Worm (Caenorhabditis elegans) whole organism, late embryonic: ENCODE data around the gene pcyt-1.

Experiments
- F13H6.1 ChIP-seq: sonication (generic microtip); optimal IDR thresholded peaks from 2 replicates; lab custom pipeline; 2016; ENCODE audit warnings: missing genetic modification characterization, missing compliant biosample characterization
- ceh-19 ChIP-seq: fragments of 200-800 bp; sonication (Bioruptor generic); optimal IDR thresholded peaks from 2 replicates; lab custom pipeline; 2018; ENCODE audit warnings: mild to moderate bottlenecking, missing genetic modification characterization, missing compliant biosample characterization
- ceh-9 ChIP-seq: sonication (generic microtip); optimal IDR thresholded peaks from 2 replicates; lab custom pipeline; 2016; ENCODE audit warnings: mild to moderate bottlenecking, missing genetic modification characterization, inconsistent platforms, missing compliant biosample characterization
- hlh-6 ChIP-seq: sonication (generic microtip); optimal IDR thresholded peaks from 2 replicates; lab custom pipeline; 2016; ENCODE audit warnings: missing genotype, missing genetic modification characterization, missing compliant biosample characterization
- hlh-8 ChIP-seq: sonication (generic microtip); optimal IDR thresholded peaks from 2 replicates; lab custom pipeline; 2016; ENCODE audit warnings: missing genotype, missing genetic modification characterization, missing compliant biosample characterization
- nfya-1 ChIP-seq: sonication (generic microtip); optimal IDR thresholded peaks from 2 replicates; lab custom pipeline; 2017; ENCODE audit warnings: missing genetic modification characterization, mild to moderate bottlenecking, missing compliant biosample characterization, antibody characterized with exemption, moderate library complexity
- nhr-11 ChIP-seq: fragments of 150-350 bp; optimal IDR thresholded peaks from 2 replicates; lab custom pipeline; 2014; ENCODE audit warnings: missing biosample characterization, missing genetic modification characterization
- pax-1 ChIP-seq: fragments of 150-350 bp; optimal IDR thresholded peaks from 2 replicates; lab custom pipeline; 2014; ENCODE audit warnings: missing biosample characterization, missing genetic modification characterization
- pha-4 ChIP-seq: fragments of 150-350 bp; optimal IDR thresholded peaks from 2 replicates; lab custom pipeline; 2018; ENCODE audit warnings: missing biosample characterization, missing genetic modification reagents, missing genetic modification characterization
- pqm-1 ChIP-seq: sonication (generic microtip); optimal IDR thresholded peaks from 2 replicates; lab custom pipeline; 2016; ENCODE audit warnings: missing genetic modification characterization, missing compliant biosample characterization
- sox-4 ChIP-seq: sonication (generic microtip); optimal IDR thresholded peaks from 2 replicates; lab custom pipeline; 2017; ENCODE audit warnings: mild to moderate bottlenecking, missing genetic modification characterization, inconsistent platforms, missing compliant biosample characterization
- tbx-2 ChIP-seq: sonication (generic microtip); optimal IDR thresholded peaks from 2 replicates; lab custom pipeline; 2016; ENCODE audit warnings: missing genetic modification characterization, missing compliant biosample characterization
- unc-86 ChIP-seq: sonication (generic microtip); optimal IDR thresholded peaks from 2 replicates; lab custom pipeline; 2016; ENCODE audit warnings: missing genetic modification characterization, missing compliant biosample characterization

DNA sequence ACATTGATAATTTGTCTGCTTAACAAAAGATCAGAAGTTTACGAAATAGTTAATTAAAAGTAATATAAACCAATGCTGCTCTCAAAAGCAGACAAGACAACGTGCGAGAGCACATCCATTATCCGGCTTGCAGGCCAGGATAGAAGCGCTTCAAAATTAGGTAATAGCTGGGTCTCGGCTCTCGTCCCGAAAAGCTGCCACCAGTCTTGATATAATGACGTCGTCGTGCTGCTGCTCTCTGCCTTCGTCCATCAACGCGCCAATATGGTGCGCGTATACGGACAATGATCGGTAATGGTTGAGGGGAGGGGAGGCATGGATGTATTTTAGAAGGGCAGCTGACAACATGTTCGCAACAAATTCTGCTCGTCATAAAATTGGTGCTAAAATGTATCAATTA, 37.7 kb upstream of the pcyt-1 start:
- TF ChIP-seq hlh-8 (tag; lab: Kevin White, UChicago) (no peak), ceh-9 (no peak), pha-4 (tag; lab: Kevin White, UChicago) (no peak), tbx-2 (tag; lab: Kevin White, UChicago) (no peak), pqm-1 (tag; lab: Kevin White, UChicago) (no peak), sox-4 (tag; lab: Kevin White, UChicago) (no peak), nfya-1 (tag; lab: Kevin White, UChicago) (no peak), F13H6.1 (tag; lab: Kevin White, UChicago) (no peak), pax-1 (tag; lab: Kevin White, UChicago) (no peak), unc-86 (tag; lab: Kevin White, UChicago) (no peak), hlh-6 (tag; lab: Kevin White, UChicago) (no peak), ceh-19 (GFP tag; lab: Kevin White, UChicago) (no peak), nhr-11 (tag; lab: Kevin White, UChicago) (no peak)
